Worm (Caenorhabditis elegans): Measurements from ENCODE around the gene sdhd-1.

sdhd-1 gene

ce11 chrII:11015210-11015609 lies 34.5 kb downstream of the sdhd-1 start:
- TF ChIP-seq dpl-1 (GFP tag; optimal IDR thresholded peaks at IDR 0.05) (no peak), ama-1 (optimal IDR thresholded peaks at IDR 0.05) (peak; percentile 77), ceh-44 (GFP tag; IDR thresholded peaks at IDR 0.05) (no peak), F37D6.2 (tag; optimal IDR thresholded peaks at IDR 0.05) (no peak), zip-2 (tag; optimal IDR thresholded peaks at IDR 0.05) (no peak), unc-62 (GFP tag; optimal IDR thresholded peaks at IDR 0.05 in 1 of 2) (peak in 1 of 2 experiments; percentile 54), unc-62 (tag; optimal IDR thresholded peaks at IDR 0.05) (no peak), duxl-1 (tag; optimal IDR thresholded peaks at IDR 0.05; ENCODE audit: poor library complexity) (no peak), mes-2 (tag; optimal IDR thresholded peaks at IDR 0.05; ENCODE audit: poor library complexity, severe bottlenecking) (peak; percentile 16), egl-27 (tag; optimal IDR thresholded peaks at IDR 0.05) (no peak), mxl-3 (GFP tag; optimal IDR thresholded peaks at IDR 0.05) (peak; percentile 22), lin-29 (GFP tag; IDR thresholded peaks at IDR 0.05) (no peak), nhr-25 (tag; optimal IDR thresholded peaks at IDR 0.05; ENCODE audit: borderline replicate concordance, insufficient read depth) (no peak), lim-7 (GFP tag; IDR thresholded peaks at IDR 0.05) (no peak), nhr-28 (tag; optimal IDR thresholded peaks at IDR 0.05) (peak; percentile 12), nhr-77 (tag; optimal IDR thresholded peaks at IDR 0.05) (no peak), Y105C5A.15 (GFP tag; IDR thresholded peaks at IDR 0.05) (no peak), nhr-102 (tag; optimal IDR thresholded peaks at IDR 0.05) (no peak), jun-1 (tag; optimal IDR thresholded peaks at IDR 0.05) (no peak), hlh-11 (tag; optimal IDR thresholded peaks at IDR 0.05) (peak; percentile 24), pqm-1 (tag; optimal IDR thresholded peaks at IDR 0.05) (no peak), ZK546.5 (tag; optimal IDR thresholded peaks at IDR 0.05) (no peak), mxl-2 (GFP tag; conservative IDR thresholded peaks at IDR 0.05) (no peak), nhr-76 (tag; optimal IDR thresholded peaks at IDR 0.05) (no peak), mdt-29 (GFP tag; IDR thresholded peaks at IDR 0.05) (no peak), lin-39 (tag; optimal IDR thresholded peaks at IDR 0.05) (no peak), snpc-1.2 (GFP tag; IDR thresholded peaks at IDR 0.05) (no peak), lin-15B (tag; optimal IDR thresholded peaks at IDR 0.05) (no peak), ctbp-1 (GFP tag; IDR thresholded peaks at IDR 0.05) (no peak)

ce11 chrII:11013667-11014066 lies 36.0 kb downstream of the sdhd-1 start, which contains the start of gene col-81:
Gene col-81, minus strand, starts transcription at chrII:11013767.
- TF ChIP-seq vab-7 (GFP tag; IDR thresholded peaks at IDR 0.05) (no peak), unc-62 (GFP tag; optimal IDR thresholded peaks at IDR 0.05 in 1 of 2) (peak in 1 of 2 experiments; percentile 12), unc-62 (tag; optimal IDR thresholded peaks at IDR 0.05) (no peak)

ce11 chrII:11012532-11013179 lies 37.1 kb downstream of the sdhd-1 start:
- TF ChIP-seq mxl-3 (GFP tag; optimal IDR thresholded peaks at IDR 0.05) (peak; percentile 41), snpc-1.2 (GFP tag; IDR thresholded peaks at IDR 0.05) (0 out of 2 replicates have a peak, but pooled peaks have one; percentile 43), ceh-20 (GFP tag; IDR thresholded peaks at IDR 0.05) (no peak), F10B5.3 (tag; optimal IDR thresholded peaks at IDR 0.05) (no peak), T20F7.1 (GFP tag; optimal IDR thresholded peaks at IDR 0.05) (no peak), T26A8.4 (GFP tag; IDR thresholded peaks at IDR 0.05) (0 out of 2 replicates have a peak, but pooled peaks have one; percentile 10), set-16 (GFP tag; IDR thresholded peaks at IDR 0.05) (peak; percentile 96), nhr-11 (tag; optimal IDR thresholded peaks at IDR 0.05) (no peak), dmd-8 (GFP tag; IDR thresholded peaks at IDR 0.05) (0 out of 2 replicates have a peak, but pooled peaks have one; percentile 20), spr-1 (tag; optimal IDR thresholded peaks at IDR 0.05) (no peak), pha-4 (GFP tag; IDR thresholded peaks at IDR 0.05) (peak; percentile 27; the same call in 1 of the 2 replicates), pha-4 (tag; optimal IDR thresholded peaks at IDR 0.05) (no peak), pqm-1 (tag; optimal IDR thresholded peaks at IDR 0.05) (no peak), ceh-82 (tag; optimal IDR thresholded peaks at IDR 0.05) (no peak), D1046.2 (GFP tag; IDR thresholded peaks at IDR 0.05) (no peak), ceh-62 (tag; optimal IDR thresholded peaks at IDR 0.05) (no peak), rbr-2 (tag; optimal IDR thresholded peaks at IDR 0.05) (no peak), egl-27 (tag; optimal IDR thresholded peaks at IDR 0.05) (no peak), zag-1 (tag; optimal IDR thresholded peaks at IDR 0.05) (no peak)

All from whole organism, L4 larva.